Worm (Caenorhabditis elegans): ENCODE results near the gene C08G9.1.

ce11 chrIV:7619261-7619660 lies 39.3 kb upstream of the C08G9.1 start:
- TF ChIP-seq ztf-29 (GFP tag; IDR thresholded peaks at IDR 0.05) (no peak), flt-1 (GFP tag; IDR thresholded peaks at IDR 0.05) (no peak), T22C8.4 (GFP tag; IDR thresholded peaks at IDR 0.05) (no peak), ref-1 (GFP tag; conservative IDR thresholded peaks at IDR 0.05) (no peak), klf-2 (GFP tag; conservative IDR thresholded peaks at IDR 0.05) (no peak), ztf-23 (GFP tag; IDR thresholded peaks at IDR 0.05) (no peak), tab-1 (GFP tag; IDR thresholded peaks at IDR 0.05) (no peak), med-1 (GFP tag; optimal IDR thresholded peaks at IDR 0.05; ENCODE audit: insufficient read depth) (no peak)
